Fruit fly (Drosophila melanogaster) whole organism, pupa: Measurements from ENCODE around the gene pcx.
A peak's percentile ranks its signal among the peaks of the same experiment; 100 is the strongest.

Experiments used
- CG12605 ChIP-seq: fragments of 200-800 bp; sonication (Bioruptor generic); IDR thresholded peaks from 2 replicates; pipeline ENCODE4 v1.3.6; 2022; ENCODE audit warnings: missing biosample characterization, missing genetic modification characterization
- CG13204 ChIP-seq: fragments of 200-800 bp; sonication (Bioruptor generic); optimal IDR thresholded peaks from 2 replicates; lab custom pipeline; 2018; ENCODE audit warnings: missing biosample characterization, mild to moderate bottlenecking, missing genetic modification characterization, moderate library complexity
- CG17806 ChIP-seq: fragments of 200-800 bp; sonication (Bioruptor generic); optimal IDR thresholded peaks from 2 replicates; lab custom pipeline; 2018; ENCODE audit warnings: missing biosample characterization, mild to moderate bottlenecking, missing genetic modification characterization, moderate library complexity
- CG34367 ChIP-seq: fragments of 200-800 bp; sonication (Bioruptor generic); optimal IDR thresholded peaks from 2 replicates; lab custom pipeline; 2018; ENCODE audit warnings: missing biosample characterization, mild to moderate bottlenecking, missing genetic modification characterization
- CG8301 ChIP-seq: fragments of 200-800 bp; sonication (Bioruptor generic); optimal IDR thresholded peaks from 2 replicates; lab custom pipeline; 2018; ENCODE audit warnings: missing biosample characterization, mild to moderate bottlenecking, missing genetic modification characterization
- CG9948 ChIP-seq: fragments of 200-800 bp; sonication (Bioruptor generic); optimal IDR thresholded peaks from 2 replicates; lab custom pipeline; 2018; ENCODE audit warnings: missing biosample characterization, mild to moderate bottlenecking, missing genetic modification characterization, moderate library complexity
- EcR ChIP-seq: fragments of 200-800 bp; sonication (Bioruptor generic); optimal IDR thresholded peaks from 3 replicates; lab custom pipeline; 2019; ENCODE audit warnings: missing biosample characterization, missing genetic modification characterization, mild to moderate bottlenecking, moderate library complexity, missing genetic modification reagents
- Pif1A ChIP-seq: fragments of 200-800 bp; sonication (Bioruptor generic); optimal IDR thresholded peaks from 3 replicates; lab custom pipeline; 2016; ENCODE audit warnings: missing biosample characterization, missing genetic modification characterization
- Pif1B ChIP-seq: fragments of 200-800 bp; sonication (Bioruptor generic); optimal IDR thresholded peaks from 3 replicates; lab custom pipeline; 2016; ENCODE audit warnings: missing biosample characterization, missing genetic modification characterization
- fd96Ca ChIP-seq: fragments of 200-800 bp; sonication (Bioruptor generic); IDR thresholded peaks from 3 replicates; pipeline ENCODE4 v1.3.6; 2022; ENCODE audit warnings: missing biosample characterization, missing genetic modification characterization
- rn ChIP-seq: fragments of 200-800 bp; sonication (Bioruptor generic); IDR thresholded peaks from 2 replicates; pipeline ENCODE4 v1.3.6; 2022; ENCODE audit warnings: missing biosample characterization, missing genetic modification characterization

- no peak for TF ChIP-seq EcR
- peak; percentile 26 for TF ChIP-seq Pif1A (GFP tag; lab: Kevin White, UChicago)
- peak; percentile 28 for TF ChIP-seq CG9948 (tag; lab: Kevin White, UChicago)
- no peak for TF ChIP-seq CG34367 (tag; lab: Kevin White, UChicago)
- TF ChIP-seq CG17806 (tag; lab: Kevin White, UChicago) = peak; percentile 12
- TF ChIP-seq rn (GFP tag; lab: Robert Waterston, UW) = no peak
- TF ChIP-seq fd96Ca (GFP tag; lab: Robert Waterston, UW) = no peak
- TF ChIP-seq Pif1B (GFP tag; lab: Kevin White, UChicago) = no peak
- peak; percentile 10 for TF ChIP-seq CG8301
- no peak for TF ChIP-seq CG12605 (GFP tag; lab: Robert Waterston, UW)
- no peak for TF ChIP-seq CG13204 (GFP tag; lab: Kevin White, UChicago)
These were observed 37.4 kb downstream of the pcx start, which contains the start of the genes temp and CG3071 for dm6 chrX:2262511-2262910.
